Worm (Caenorhabditis elegans) whole organism, L2 larva: ENCODE data around the gene T13H5.1.

Experiments
- C34F6.9 ChIP-seq: fragments of 150-350 bp; optimal IDR thresholded peaks from 2 replicates; lab custom pipeline; 2014; ENCODE audit warnings: missing biosample characterization, missing genetic modification characterization
- F13H6.1 ChIP-seq: sonication (generic microtip); optimal IDR thresholded peaks from 2 replicates; lab custom pipeline; 2016; ENCODE audit warnings: missing genetic modification characterization, missing compliant biosample characterization
- R02D3.7 ChIP-seq: fragments of 150-350 bp; optimal IDR thresholded peaks from 2 replicates; lab custom pipeline; 2014; ENCODE audit warnings: missing biosample characterization, missing genetic modification characterization
- Y55F3AM.14 ChIP-seq: fragments of 200-800 bp; sonication (Bioruptor generic); optimal IDR thresholded peaks from 2 replicates; lab custom pipeline; 2018; ENCODE audit warnings: mild to moderate bottlenecking, missing genetic modification characterization, missing compliant biosample characterization
- ZK546.5 ChIP-seq: sonication (generic microtip); optimal IDR thresholded peaks from 2 replicates; lab custom pipeline; 2017; ENCODE audit warnings: missing biosample characterization, missing genetic modification characterization
- alr-1 ChIP-seq: fragments of 150-350 bp; optimal IDR thresholded peaks from 2 replicates; lab custom pipeline; 2014; ENCODE audit warnings: missing biosample characterization, missing genetic modification characterization
- aly-2 ChIP-seq: fragments of 150-350 bp; optimal IDR thresholded peaks from 2 replicates; lab custom pipeline; 2014; ENCODE audit warnings: missing biosample characterization, missing genetic modification characterization
- ama-1 ChIP-seq: fragments of 150-350 bp; optimal IDR thresholded peaks from 2 replicates; lab custom pipeline; 2018; ENCODE audit warnings: inconsistent platforms
- blmp-1 ChIP-seq: sonication (generic microtip); optimal IDR thresholded peaks from 2 replicates; lab custom pipeline; 2017; ENCODE audit warnings: missing genetic modification characterization, mild to moderate bottlenecking, missing compliant biosample characterization, antibody characterized with exemption, moderate library complexity; ENCODE audit not compliant: insufficient read depth
- ceh-16 ChIP-seq: fragments of 150-350 bp; optimal IDR thresholded peaks from 2 replicates; lab custom pipeline; 2014; ENCODE audit warnings: missing biosample characterization, missing genetic modification characterization
- ceh-82 ChIP-seq: fragments of 150-350 bp; optimal IDR thresholded peaks from 2 replicates; lab custom pipeline; 2014; ENCODE audit warnings: missing biosample characterization, missing genetic modification characterization
- crh-2 ChIP-seq: sonication (generic microtip); optimal IDR thresholded peaks from 2 replicates; lab custom pipeline; 2017; ENCODE audit warnings: missing biosample characterization, missing genetic modification characterization
- dmd-4 ChIP-seq: sonication (generic microtip); optimal IDR thresholded peaks from 2 replicates; lab custom pipeline; 2017; ENCODE audit warnings: missing biosample characterization, missing genetic modification characterization
- egl-27 ChIP-seq: sonication (generic microtip); optimal IDR thresholded peaks from 3 replicates; lab custom pipeline; 2017; ENCODE audit warnings: missing biosample characterization, missing genetic modification reagents, missing genetic modification characterization
- elt-1 ChIP-seq: fragments of 150-350 bp; optimal IDR thresholded peaks from 2 replicates; lab custom pipeline; 2014; ENCODE audit warnings: missing biosample characterization, missing genetic modification characterization
- elt-3 ChIP-seq: sonication (generic microtip); optimal IDR thresholded peaks from 2 replicates; lab custom pipeline; 2017; ENCODE audit warnings: missing biosample characterization, missing genetic modification characterization
- fos-1 ChIP-seq: fragments of 150-350 bp; optimal IDR thresholded peaks from 2 replicates; lab custom pipeline; 2014; ENCODE audit warnings: missing biosample characterization, missing genetic modification characterization
- gmeb-1 ChIP-seq: fragments of 150-350 bp; optimal IDR thresholded peaks from 2 replicates; lab custom pipeline; 2014; ENCODE audit warnings: missing biosample characterization, missing genetic modification characterization
- lin-11 ChIP-seq: fragments of 150-350 bp; sonication (generic microtip); optimal IDR thresholded peaks from 2 replicates; lab custom pipeline; 2014; ENCODE audit warnings: missing biosample characterization, missing genetic modification characterization, inconsistent platforms, mixed read lengths
- lin-13 ChIP-seq: fragments of 150-350 bp; optimal IDR thresholded peaks from 2 replicates; lab custom pipeline; 2014; ENCODE audit warnings: missing biosample characterization, missing genetic modification reagents, missing genetic modification characterization
- lin-39 ChIP-seq: fragments of 150-350 bp; optimal IDR thresholded peaks from 2 replicates; lab custom pipeline; 2014; ENCODE audit warnings: missing biosample characterization, missing genetic modification reagents, missing genetic modification characterization
- lsy-2 ChIP-seq, 2 experiments: fragments of 150-350 bp in 1 of 2; sonication (generic microtip) in 1 of 2; optimal IDR thresholded peaks; 2 replicates each; lab custom pipeline; 2014 to 2017; ENCODE audit warnings: missing biosample characterization in 2 of 2, missing genetic modification characterization in 2 of 2
- mab-5 ChIP-seq: fragments of 150-350 bp; optimal IDR thresholded peaks from 2 replicates; lab custom pipeline; 2014; ENCODE audit warnings: missing biosample characterization, missing genetic modification characterization
- mbf-1 ChIP-seq: sonication (generic microtip); optimal IDR thresholded peaks from 2 replicates; lab custom pipeline; 2017; ENCODE audit warnings: missing biosample characterization, missing genetic modification characterization
- mdl-1 ChIP-seq, 2 experiments: fragments of 150-350 bp in 1 of 2; sonication (generic microtip) in 1 of 2; optimal IDR thresholded peaks; 2 replicates each; lab custom pipeline; 2017; ENCODE audit warnings: missing biosample characterization in 2 of 2, missing genetic modification characterization in 2 of 2
- nhr-10 ChIP-seq: sonication (generic microtip); optimal IDR thresholded peaks from 2 replicates; lab custom pipeline; 2017; ENCODE audit warnings: missing biosample characterization, missing genetic modification characterization
- nhr-11 ChIP-seq: fragments of 150-350 bp; optimal IDR thresholded peaks from 2 replicates; lab custom pipeline; 2014; ENCODE audit warnings: missing biosample characterization, missing genetic modification characterization
- nhr-12 ChIP-seq: fragments of 150-350 bp; optimal IDR thresholded peaks from 2 replicates; lab custom pipeline; 2014; ENCODE audit warnings: missing biosample characterization, missing genetic modification characterization
- nhr-129 ChIP-seq: fragments of 150-350 bp; optimal IDR thresholded peaks from 2 replicates; lab custom pipeline; 2014; ENCODE audit warnings: missing biosample characterization, missing genetic modification characterization
- nhr-21 ChIP-seq: fragments of 150-350 bp; optimal IDR thresholded peaks from 2 replicates; lab custom pipeline; 2014; ENCODE audit warnings: missing biosample characterization, missing genetic modification characterization
- nhr-23 ChIP-seq: fragments of 150-350 bp; optimal IDR thresholded peaks from 2 replicates; lab custom pipeline; 2014; ENCODE audit warnings: missing biosample characterization, missing genetic modification reagents, missing genetic modification characterization
- nhr-237 ChIP-seq: fragments of 150-350 bp; optimal IDR thresholded peaks from 2 replicates; lab custom pipeline; 2014; ENCODE audit warnings: missing biosample characterization, missing genetic modification characterization
- nhr-25 ChIP-seq: fragments of 150-350 bp; sonication (generic microtip); optimal IDR thresholded peaks from 3 replicates; lab custom pipeline; 2014; ENCODE audit warnings: missing biosample characterization, missing genetic modification characterization
- nhr-6 ChIP-seq: fragments of 150-350 bp; optimal IDR thresholded peaks from 2 replicates; lab custom pipeline; 2014; ENCODE audit warnings: missing biosample characterization, missing genetic modification characterization
- peb-1 ChIP-seq: fragments of 150-350 bp; optimal IDR thresholded peaks from 2 replicates; lab custom pipeline; 2014; ENCODE audit warnings: missing biosample characterization, missing genetic modification characterization
- sem-4 ChIP-seq: fragments of 150-350 bp; optimal IDR thresholded peaks from 2 replicates; lab custom pipeline; 2014; ENCODE audit warnings: missing biosample characterization, missing genetic modification reagents, missing genetic modification characterization
- skn-1 ChIP-seq: sonication (generic microtip); optimal IDR thresholded peaks from 2 replicates; lab custom pipeline; 2017; ENCODE audit warnings: missing biosample characterization, missing genetic modification characterization
- snpc-4 ChIP-seq: fragments of 150-350 bp; optimal IDR thresholded peaks from 2 replicates; lab custom pipeline; 2014; ENCODE audit warnings: missing biosample characterization, missing genetic modification characterization
- unc-39 ChIP-seq: fragments of 150-350 bp; optimal IDR thresholded peaks from 2 replicates; lab custom pipeline; 2014; ENCODE audit warnings: missing biosample characterization, missing genetic modification characterization
- unc-55 ChIP-seq: fragments of 150-350 bp; sonication (generic microtip); optimal IDR thresholded peaks from 3 replicates; lab custom pipeline; 2014; ENCODE audit warnings: missing biosample characterization, missing genetic modification reagents, missing genetic modification characterization
- unc-62 ChIP-seq: fragments of 150-350 bp; optimal IDR thresholded peaks from 2 replicates; lab custom pipeline; 2014; ENCODE audit warnings: missing biosample characterization, missing genetic modification reagents, missing genetic modification characterization
- zag-1 ChIP-seq: fragments of 150-350 bp; optimal IDR thresholded peaks from 2 replicates; lab custom pipeline; 2014; ENCODE audit warnings: missing biosample characterization, missing genetic modification characterization
- ztf-1 ChIP-seq: fragments of 200-800 bp; sonication (Bioruptor generic); conservative IDR thresholded peaks from 2 replicates; pipeline ENCODE4 v1.3.6; 2022; ENCODE audit warnings: missing genetic modification characterization, missing compliant biosample characterization
- ztf-11 ChIP-seq: sonication (generic microtip); optimal IDR thresholded peaks from 2 replicates; lab custom pipeline; 2017; ENCODE audit warnings: missing biosample characterization, missing genetic modification characterization
- ztf-4 ChIP-seq: fragments of 150-350 bp; optimal IDR thresholded peaks from 2 replicates; lab custom pipeline; 2014; ENCODE audit warnings: missing biosample characterization, missing genetic modification characterization

The T13H5.1 gene

ce11 chrII:8483124-8483792, 25.6 kb downstream of the T13H5.1 start:
- TF ChIP-seq nhr-10 (tag; lab: Kevin White, UChicago), result no peak
- TF ChIP-seq gmeb-1 (tag; lab: Kevin White, UChicago), result peak; percentile 40
- TF ChIP-seq C34F6.9 (tag; lab: Kevin White, UChicago), result peak; percentile 31
- TF ChIP-seq fos-1, result peak; percentile 20
- TF ChIP-seq lsy-2 (tag; optimal IDR thresholded peaks at IDR 0.05; lab: Kevin White, UChicago), result peak in 1 of 2 experiments; percentile 84
- no peak for TF ChIP-seq ztf-11 (tag; lab: Kevin White, UChicago)
- TF ChIP-seq mab-5 (tag; lab: Kevin White, UChicago), result no peak
- no peak for TF ChIP-seq nhr-12
- no peak for TF ChIP-seq unc-62 (GFP tag; lab: Kevin White, UChicago)
- TF ChIP-seq nhr-11 (tag; lab: Kevin White, UChicago), result peak; percentile 26
- peak; percentile 11 for TF ChIP-seq F13H6.1 (tag; lab: Kevin White, UChicago)
- peak; percentile 13 for TF ChIP-seq crh-2 (tag; lab: Kevin White, UChicago)
- peak; percentile 51 for TF ChIP-seq nhr-129
- no peak for TF ChIP-seq dmd-4
- no peak for TF ChIP-seq sem-4 (tag; lab: Kevin White, UChicago)
- TF ChIP-seq ceh-82, result no peak
- TF ChIP-seq nhr-23 (tag; lab: Kevin White, UChicago), result no peak
- peak; percentile 12 for TF ChIP-seq unc-55 (GFP tag; lab: Kevin White, UChicago)
- TF ChIP-seq ama-1 (lab: Kevin White, UChicago), result no peak

ce11 chrII:8481731-8482253, 27.1 kb downstream of the T13H5.1 start, which contains the start of gene M05D6.5:
TSS of gene M05D6.5 (minus strand) at chrII:8482203.
- peak; percentile 67 for TF ChIP-seq ztf-4 (tag; lab: Kevin White, UChicago)
- TF ChIP-seq ama-1 (lab: Kevin White, UChicago), result peak; percentile 20
- no peak for TF ChIP-seq ceh-16
- TF ChIP-seq, all 48 proteins: peak for 2

- TF ChIP-seq nhr-6, result no peak
- TF ChIP-seq C34F6.9 (tag; lab: Kevin White, UChicago), result peak; percentile 41
- TF ChIP-seq blmp-1, result no peak
- no peak for TF ChIP-seq ztf-11 (tag; lab: Kevin White, UChicago)
- TF ChIP-seq ceh-16, result no peak
- no peak for TF ChIP-seq R02D3.7 (tag; lab: Kevin White, UChicago)
- no peak for TF ChIP-seq Y55F3AM.14 (GFP tag; lab: Kevin White, UChicago)
- TF ChIP-seq egl-27 (tag; lab: Kevin White, UChicago), result no peak
- no peak for TF ChIP-seq gmeb-1 (tag; lab: Kevin White, UChicago)
- TF ChIP-seq lsy-2 (tag; optimal IDR thresholded peaks at IDR 0.05; lab: Kevin White, UChicago), result peak in 1 of 2 experiments; percentile 24
- no peak for TF ChIP-seq nhr-25 (tag; lab: Kevin White, UChicago)
- no peak for TF ChIP-seq mab-5 (tag; lab: Kevin White, UChicago)
- no peak for TF ChIP-seq peb-1 (tag; lab: Kevin White, UChicago)
- TF ChIP-seq skn-1, result no peak
- peak; percentile 5 for TF ChIP-seq fos-1
- no peak for TF ChIP-seq nhr-10 (tag; lab: Kevin White, UChicago)
- TF ChIP-seq alr-1, result no peak
- TF ChIP-seq ztf-4 (tag; lab: Kevin White, UChicago), result peak; percentile 58
- no peak for TF ChIP-seq sem-4 (tag; lab: Kevin White, UChicago)
- TF ChIP-seq ceh-82, result no peak
- no peak for TF ChIP-seq ama-1 (lab: Kevin White, UChicago)
- peak; percentile 2 for TF ChIP-seq crh-2 (tag; lab: Kevin White, UChicago)
- no peak for TF ChIP-seq lin-11 (tag; lab: Kevin White, UChicago)
- no peak for TF ChIP-seq lin-13
- TF ChIP-seq nhr-21 (tag; lab: Kevin White, UChicago), result no peak
- TF ChIP-seq aly-2 (tag; lab: Kevin White, UChicago), result no peak
- TF ChIP-seq ztf-1 (GFP tag; lab: Robert Waterston, UW), result no peak
- no peak for TF ChIP-seq elt-1 (tag; lab: Kevin White, UChicago)
- TF ChIP-seq snpc-4, result no peak
- no peak for TF ChIP-seq nhr-237 (tag; lab: Kevin White, UChicago)
- no peak for TF ChIP-seq elt-3 (tag; lab: Kevin White, UChicago)
- no peak for TF ChIP-seq mbf-1 (tag; lab: Kevin White, UChicago)
- no peak for TF ChIP-seq ZK546.5
- TF ChIP-seq nhr-23 (tag; lab: Kevin White, UChicago), result no peak
- TF ChIP-seq nhr-11 (tag; lab: Kevin White, UChicago), result no peak
- no peak for TF ChIP-seq unc-39 (tag; lab: Kevin White, UChicago)
- TF ChIP-seq F13H6.1 (tag; lab: Kevin White, UChicago), result peak; percentile 4
- TF ChIP-seq lin-39 (tag; lab: Kevin White, UChicago), result no peak
- no peak for TF ChIP-seq zag-1 (tag; lab: Kevin White, UChicago)
- TF ChIP-seq unc-55 (GFP tag; lab: Kevin White, UChicago), result no peak
- TF ChIP-seq mdl-1 (tag; optimal IDR thresholded peaks at IDR 0.05; lab: Kevin White, UChicago), result no peak
- no peak for TF ChIP-seq nhr-12
- no peak for TF ChIP-seq unc-62 (GFP tag; lab: Kevin White, UChicago)
Measured at ce11 chrII:8481033-8481708, 27.7 kb downstream of the T13H5.1 start.
